Fruit fly (Drosophila melanogaster): ENCODE results near the gene CG17350.

DNA sequence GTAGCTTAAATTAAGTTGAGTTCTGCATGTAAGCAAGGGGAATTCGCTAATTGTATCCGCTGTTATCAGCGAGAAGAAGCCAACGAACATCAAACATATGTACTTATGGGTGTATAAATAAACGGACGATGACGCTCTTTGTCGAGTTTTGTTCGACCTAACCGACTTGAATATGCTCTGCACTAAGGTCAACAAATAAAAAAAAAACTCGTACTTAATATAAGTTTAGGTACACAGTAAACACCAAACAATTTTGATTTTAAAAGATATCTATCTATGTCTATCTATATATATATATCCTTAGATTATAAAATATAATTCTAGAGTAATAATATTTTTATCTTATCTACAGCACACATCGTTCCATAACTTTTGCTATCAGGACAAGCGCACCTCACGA lies 16.1 kb upstream of the CG17350 start:
- TF ChIP-seq OdsH (GFP tag; optimal IDR thresholded peaks at IDR 0.05) (peak; percentile 75), CG8632 (GFP tag; optimal IDR thresholded peaks at IDR 0.05) (peak; percentile 71), Lpt (GFP tag; optimal IDR thresholded peaks at IDR 0.05) (no peak), Ets21C (GFP tag; optimal IDR thresholded peaks at IDR 0.05) (no peak), Gug (GFP tag; IDR thresholded peaks at IDR 0.05) (peak; percentile 46), CG4318 (GFP tag; optimal IDR thresholded peaks at IDR 0.05) (peak; percentile 31), Eip78C (GFP tag) (peak; percentile 90), CG3919 (GFP tag; optimal IDR thresholded peaks at IDR 0.05) (peak; percentile 65)

Data from whole organism, prepupa.